Fruit fly (Drosophila melanogaster): ENCODE measurements around the gene CG10550.

dm6 chr3R:25273537-25273936 lies 34.7 kb downstream of the CG10550 start, which contains the start of gene CG11878:
- no peak for TF ChIP-seq usp (GFP tag; optimal IDR thresholded peaks at IDR 0.05)
- TF ChIP-seq psq (optimal IDR thresholded peaks at IDR 0.05), result no peak
- TF ChIP-seq pan (optimal IDR thresholded peaks at IDR 0.05), result no peak
- TF ChIP-seq Dll (optimal IDR thresholded peaks at IDR 0.05), result no peak

Data from whole organism.